Fruit fly (Drosophila melanogaster): ENCODE results near the gene Dap160.

DNA sequence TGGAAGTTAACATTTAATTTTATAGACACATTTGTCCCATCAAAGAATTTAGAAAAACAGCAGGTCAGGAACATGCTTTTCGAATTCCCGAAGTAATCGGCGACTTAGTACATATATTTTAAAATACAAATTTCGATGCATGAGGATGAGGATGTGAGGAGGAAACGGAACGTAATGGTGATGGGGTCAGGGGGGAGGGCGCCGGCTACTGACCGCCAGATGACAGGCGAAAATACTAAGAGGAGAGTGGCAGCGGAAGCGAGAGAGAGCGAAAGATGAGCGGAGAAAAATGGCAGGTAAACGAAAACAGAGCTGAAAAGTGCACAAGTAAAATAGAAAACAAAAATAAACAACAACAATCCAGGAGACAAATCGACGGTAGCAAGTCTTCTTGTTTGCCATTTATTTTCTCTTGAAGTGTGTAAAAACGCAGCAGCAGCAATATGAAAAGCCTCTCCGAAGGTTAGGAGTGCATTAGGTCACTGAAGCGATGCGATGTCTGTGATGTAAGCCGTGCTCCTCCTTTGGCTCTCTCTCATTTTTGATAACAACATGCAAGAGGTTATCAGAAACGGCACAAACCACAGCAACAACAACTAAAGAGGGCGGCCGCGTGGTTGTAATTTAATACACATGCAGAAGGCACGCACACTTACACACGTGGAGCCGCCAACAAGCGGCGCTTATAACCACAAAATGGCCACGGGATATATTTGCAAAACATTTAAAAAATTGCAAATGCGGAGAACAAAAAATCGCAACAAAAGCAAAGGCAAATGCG, 36.5 kb upstream of the Dap160 start:
- TF ChIP-seq dl (GFP tag; optimal IDR thresholded peaks at IDR 0.05; ENCODE audit: insufficient read depth in 1 of 2, partially characterized antibody in 2 of 2) (no peak), sv (GFP tag; optimal IDR thresholded peaks at IDR 0.05) (no peak), Hnf4 (GFP tag; optimal IDR thresholded peaks at IDR 0.05) (no peak), N (GFP tag; optimal IDR thresholded peaks at IDR 0.05) (no peak), h (GFP tag; optimal IDR thresholded peaks at IDR 0.05) (no peak), Abd-B (GFP tag; optimal IDR thresholded peaks at IDR 0.05) (no peak), Dfd (GFP tag; optimal IDR thresholded peaks at IDR 0.05) (no peak), dmrt93B (GFP tag; optimal IDR thresholded peaks at IDR 0.05) (no peak)

Measured in whole organism, wandering third instar larva.